Fruit fly (Drosophila melanogaster) whole organism, embryonic: ENCODE data around the gene SerRS-m.

Experiments
- Bgb ChIP-seq: fragments of 200-800 bp; sonication (Bioruptor generic); IDR thresholded peaks from 2 replicates; pipeline ENCODE4 v1.3.6; 2022; ENCODE audit warnings: missing biosample characterization, missing genetic modification characterization; ENCODE audit not compliant: partially characterized antibody
- CG10209 ChIP-seq: fragments of 200-800 bp; sonication (Bioruptor generic); optimal IDR thresholded peaks from 3 replicates; lab custom pipeline; 2017; ENCODE audit warnings: missing biosample characterization, mild to moderate bottlenecking, missing genetic modification characterization, missing genetic modification reagents
- CG10267 ChIP-seq: fragments of 200-800 bp; sonication (Bioruptor generic); optimal IDR thresholded peaks from 2 replicates; lab custom pipeline; 2018; ENCODE audit warnings: missing biosample characterization, mild to moderate bottlenecking, missing genetic modification characterization, moderate library complexity
- CG10979 ChIP-seq: fragments of 200-800 bp; sonication (Bioruptor generic); optimal IDR thresholded peaks from 2 replicates; lab custom pipeline; 2018; ENCODE audit warnings: missing biosample characterization, mild to moderate bottlenecking, missing genetic modification characterization, moderate library complexity
- CG11560 ChIP-seq: fragments of 200-800 bp; sonication (Bioruptor generic); IDR thresholded peaks from 3 replicates; pipeline ENCODE4 v1.3.6; 2022; ENCODE audit warnings: missing biosample characterization, missing genetic modification characterization
- CG13424 ChIP-seq: fragments of 200-800 bp; sonication (Bioruptor generic); optimal IDR thresholded peaks from 2 replicates; lab custom pipeline; 2019; ENCODE audit warnings: missing biosample characterization, mild to moderate bottlenecking, missing genetic modification characterization, moderate library complexity
- CG14050 ChIP-seq: fragments of 200-800 bp; sonication (Bioruptor generic); IDR thresholded peaks from 3 replicates; pipeline ENCODE4 v1.3.6; 2022; ENCODE audit warnings: missing biosample characterization, missing genetic modification characterization
- CG15479 ChIP-seq: fragments of 200-800 bp; sonication (Bioruptor generic); optimal IDR thresholded peaks from 3 replicates; lab custom pipeline; 2019; ENCODE audit warnings: missing biosample characterization, mild to moderate bottlenecking, missing genetic modification characterization, moderate library complexity
- CG15601 ChIP-seq: fragments of 200-800 bp; sonication (Bioruptor generic); optimal IDR thresholded peaks from 3 replicates; lab custom pipeline; 2019; ENCODE audit warnings: missing biosample characterization, mild to moderate bottlenecking, missing genetic modification characterization, moderate library complexity
- CG17359 ChIP-seq: fragments of 200-800 bp; sonication (Bioruptor generic); optimal IDR thresholded peaks from 3 replicates; lab custom pipeline; 2018; ENCODE audit warnings: missing biosample characterization, mild to moderate bottlenecking, missing genetic modification characterization, moderate library complexity
- CG17829 ChIP-seq: fragments of 200-800 bp; optimal IDR thresholded peaks from 2 replicates; lab custom pipeline; 2019; ENCODE audit warnings: missing biosample characterization, mild to moderate bottlenecking, missing genetic modification characterization, moderate library complexity
- CG1792 ChIP-seq: fragments of 200-800 bp; sonication (Bioruptor generic); optimal IDR thresholded peaks from 2 replicates; lab custom pipeline; 2016; ENCODE audit warnings: missing biosample characterization, missing genetic modification characterization
- CG2712 ChIP-seq: fragments of 200-800 bp; optimal IDR thresholded peaks from 3 replicates; lab custom pipeline; 2019; ENCODE audit warnings: missing biosample characterization, mild to moderate bottlenecking, missing genetic modification characterization, moderate library complexity
- CG2875 ChIP-seq: fragments of 200-800 bp; sonication (Bioruptor generic); optimal IDR thresholded peaks from 2 replicates; lab custom pipeline; 2017; ENCODE audit warnings: missing biosample characterization, mild to moderate bottlenecking, missing genetic modification characterization, missing genetic modification reagents
- CG32532 ChIP-seq: fragments of 200-800 bp; sonication (Bioruptor generic); IDR thresholded peaks from 2 replicates; pipeline ENCODE4 v1.3.6; 2022; ENCODE audit warnings: missing biosample characterization, missing genetic modification characterization
- CG34224 ChIP-seq: fragments of 200-800 bp; sonication (Bioruptor generic); IDR thresholded peaks from 3 replicates; pipeline ENCODE4 v1.3.6; 2022; ENCODE audit warnings: missing biosample characterization, missing genetic modification characterization; ENCODE audit not compliant: partially characterized antibody
- CG6689 ChIP-seq: fragments of 200-800 bp; sonication (Bioruptor generic); IDR thresholded peaks from 2 replicates; pipeline ENCODE4 v1.3.6; 2022; ENCODE audit warnings: missing biosample characterization, missing genetic modification characterization
- CG7357 ChIP-seq: fragments of 200-800 bp; sonication (Bioruptor generic); IDR thresholded peaks from 3 replicates; pipeline ENCODE4 v1.3.6; 2022; ENCODE audit warnings: missing biosample characterization, missing genetic modification characterization
- CG7556 ChIP-seq: fragments of 200-800 bp; sonication (Bioruptor generic); optimal IDR thresholded peaks from 2 replicates; lab custom pipeline; 2017; ENCODE audit warnings: missing biosample characterization, mild to moderate bottlenecking, missing genetic modification characterization
- CG8089 ChIP-seq: fragments of 200-800 bp; sonication (Bioruptor generic); optimal IDR thresholded peaks from 3 replicates; lab custom pipeline; 2016; ENCODE audit warnings: missing biosample characterization, missing genetic modification characterization
- CG8388 ChIP-seq: fragments of 200-800 bp; sonication (Bioruptor generic); optimal IDR thresholded peaks from 2 replicates; lab custom pipeline; 2019; ENCODE audit warnings: missing biosample characterization, mild to moderate bottlenecking, missing genetic modification characterization, moderate library complexity
- CG9932 ChIP-seq: fragments of 200-800 bp; sonication (Bioruptor generic); IDR thresholded peaks from 2 replicates; pipeline ENCODE4 v1.3.6; 2022; ENCODE audit warnings: missing biosample characterization, missing genetic modification characterization
- CoRest ChIP-seq: fragments of 200-800 bp; sonication (Bioruptor generic); optimal IDR thresholded peaks from 3 replicates; lab custom pipeline; 2018; ENCODE audit warnings: missing biosample characterization, mild to moderate bottlenecking, missing genetic modification characterization, moderate library complexity
- D19A ChIP-seq: fragments of 200-800 bp; optimal IDR thresholded peaks from 3 replicates; lab custom pipeline; 2019; ENCODE audit warnings: missing biosample characterization, mild to moderate bottlenecking, missing genetic modification characterization, moderate library complexity
- Ets65A ChIP-seq: fragments of 200-800 bp; sonication (Bioruptor generic); peaks from one replicate; lab custom pipeline; 2016; ENCODE audit warnings: missing biosample characterization, missing genetic modification characterization
- HLH3B ChIP-seq: fragments of 200-800 bp; sonication (Bioruptor generic); IDR thresholded peaks from 2 replicates; pipeline ENCODE4 v1.3.6; 2022; ENCODE audit warnings: missing biosample characterization, missing genetic modification characterization
- Max ChIP-seq: fragments of 200-800 bp; sonication (Bioruptor generic); optimal IDR thresholded peaks from 2 replicates; lab custom pipeline; 2016; ENCODE audit warnings: missing biosample characterization, mild to moderate bottlenecking, missing genetic modification characterization
- Med ChIP-seq: fragments of 200-800 bp; sonication (Bioruptor generic); peaks from one replicate; lab custom pipeline; 2016; ENCODE audit warnings: missing biosample characterization, missing genetic modification characterization, mild to moderate bottlenecking, inconsistent platforms, moderate library complexity
- Pdp1 ChIP-seq, 2 experiments: fragments of 200-800 bp; sonication (Bioruptor generic); optimal IDR thresholded peaks; 3 replicates each; lab custom pipeline; 2016; ENCODE audit warnings: missing biosample characterization in 2 of 2, missing genetic modification characterization in 2 of 2, mild to moderate bottlenecking in 1 of 2, moderate library complexity in 1 of 2
- Sry-δ ChIP-seq: fragments of 200-800 bp; sonication (Bioruptor generic); optimal IDR thresholded peaks from 2 replicates; lab custom pipeline; 2016; ENCODE audit warnings: missing biosample characterization, missing genetic modification characterization
- abd-A ChIP-seq: fragments of 200-800 bp; sonication (Bioruptor generic); optimal IDR thresholded peaks from 3 replicates; lab custom pipeline; 2019; ENCODE audit warnings: missing biosample characterization, mild to moderate bottlenecking, missing genetic modification characterization, moderate library complexity
- dmrt11E ChIP-seq: fragments of 200-800 bp; sonication (Bioruptor generic); optimal IDR thresholded peaks from 3 replicates; lab custom pipeline; 2018; ENCODE audit warnings: missing biosample characterization, mild to moderate bottlenecking, missing genetic modification characterization, moderate library complexity
- exex ChIP-seq: fragments of 200-800 bp; sonication (Bioruptor generic); optimal IDR thresholded peaks from 4 replicates; lab custom pipeline; 2018; ENCODE audit warnings: missing biosample characterization, mild to moderate bottlenecking, missing genetic modification characterization, moderate library complexity
- fd64A ChIP-seq: fragments of 200-800 bp; sonication (Bioruptor generic); optimal IDR thresholded peaks from 3 replicates; lab custom pipeline; 2018; ENCODE audit warnings: missing biosample characterization, mild to moderate bottlenecking, missing genetic modification characterization
- fru ChIP-seq: fragments of >200 bp; optimal IDR thresholded peaks from 2 replicates; lab custom pipeline; 2017
- gsb-n ChIP-seq: fragments of 200-800 bp; sonication (Bioruptor generic); optimal IDR thresholded peaks from 3 replicates; lab custom pipeline; 2018; ENCODE audit warnings: missing biosample characterization, mild to moderate bottlenecking, missing genetic modification characterization
- knrl ChIP-seq: fragments of 200-800 bp; sonication (Bioruptor generic); IDR thresholded peaks from 3 replicates; pipeline ENCODE4 v1.3.6; 2022; ENCODE audit warnings: missing biosample characterization, missing genetic modification characterization; ENCODE audit not compliant: partially characterized antibody
- lbe ChIP-seq: fragments of 200-800 bp; sonication (Bioruptor generic); optimal IDR thresholded peaks from 2 replicates; lab custom pipeline; 2016; ENCODE audit warnings: missing biosample characterization, mild to moderate bottlenecking, missing genetic modification characterization
- lola ChIP-seq, 3 experiments: fragments of >200 bp in 2 of 3; fragments of 200-800 bp in 1 of 3; sonication (Bioruptor generic) in 1 of 3; optimal IDR thresholded peaks; 2 replicates each; lab custom pipeline; 2017 to 2019; ENCODE audit warnings: missing biosample characterization in 3 of 3, missing genetic modification characterization in 3 of 3, mild to moderate bottlenecking in 1 of 3, moderate library complexity in 1 of 3
- nom ChIP-seq: fragments of 200-800 bp; sonication (Bioruptor generic); optimal IDR thresholded peaks from 2 replicates; lab custom pipeline; 2017; ENCODE audit warnings: missing biosample characterization, missing genetic modification characterization, mild to moderate bottlenecking, moderate library complexity, missing genetic modification reagents
- pho ChIP-seq: fragments of 200-800 bp; sonication (Bioruptor generic); optimal IDR thresholded peaks from 2 replicates; lab custom pipeline; 2016; ENCODE audit warnings: missing biosample characterization, missing genetic modification characterization
- psq ChIP-seq: fragments of 200-800 bp; sonication (Bioruptor generic); optimal IDR thresholded peaks from 2 replicates; lab custom pipeline; 2017; ENCODE audit warnings: missing biosample characterization, missing genetic modification characterization
- sc ChIP-seq, 3 experiments: fragments of >200 bp in 2 of 3; fragments of 200-800 bp in 1 of 3; sonication (Bioruptor generic) in 1 of 3; optimal IDR thresholded peaks; 2 replicates in 2 of 3; 3 replicates in 1 of 3; lab custom pipeline; 2017; ENCODE audit warnings: mild to moderate bottlenecking in 1 of 3, missing biosample characterization in 1 of 3, missing genetic modification characterization in 1 of 3, missing genetic modification reagents in 1 of 3
- sd ChIP-seq: fragments of 200-800 bp; sonication (Bioruptor generic); optimal IDR thresholded peaks from 3 replicates; lab custom pipeline; 2018; ENCODE audit warnings: missing biosample characterization, mild to moderate bottlenecking, missing genetic modification characterization, moderate library complexity
- sna ChIP-seq: fragments of 200-800 bp; sonication (Bioruptor generic); IDR thresholded peaks from 2 replicates; pipeline ENCODE4 v1.3.6; 2022; ENCODE audit warnings: missing biosample characterization, missing genetic modification characterization; ENCODE audit not compliant: partially characterized antibody
- so ChIP-seq: fragments of 200-800 bp; sonication (Bioruptor generic); IDR thresholded peaks from 3 replicates; pipeline ENCODE4 v1.3.6; 2022; ENCODE audit warnings: missing biosample characterization, missing genetic modification characterization
- unpg ChIP-seq: fragments of 200-800 bp; sonication (Bioruptor generic); optimal IDR thresholded peaks from 3 replicates; lab custom pipeline; 2018; ENCODE audit warnings: missing biosample characterization, mild to moderate bottlenecking, missing genetic modification characterization, moderate library complexity
- wor ChIP-seq: fragments of 200-800 bp; sonication (Bioruptor generic); IDR thresholded peaks from 2 replicates; pipeline ENCODE4 v1.3.6; 2022; ENCODE audit warnings: missing biosample characterization, missing genetic modification characterization

SerRS-m gene

DNA sequence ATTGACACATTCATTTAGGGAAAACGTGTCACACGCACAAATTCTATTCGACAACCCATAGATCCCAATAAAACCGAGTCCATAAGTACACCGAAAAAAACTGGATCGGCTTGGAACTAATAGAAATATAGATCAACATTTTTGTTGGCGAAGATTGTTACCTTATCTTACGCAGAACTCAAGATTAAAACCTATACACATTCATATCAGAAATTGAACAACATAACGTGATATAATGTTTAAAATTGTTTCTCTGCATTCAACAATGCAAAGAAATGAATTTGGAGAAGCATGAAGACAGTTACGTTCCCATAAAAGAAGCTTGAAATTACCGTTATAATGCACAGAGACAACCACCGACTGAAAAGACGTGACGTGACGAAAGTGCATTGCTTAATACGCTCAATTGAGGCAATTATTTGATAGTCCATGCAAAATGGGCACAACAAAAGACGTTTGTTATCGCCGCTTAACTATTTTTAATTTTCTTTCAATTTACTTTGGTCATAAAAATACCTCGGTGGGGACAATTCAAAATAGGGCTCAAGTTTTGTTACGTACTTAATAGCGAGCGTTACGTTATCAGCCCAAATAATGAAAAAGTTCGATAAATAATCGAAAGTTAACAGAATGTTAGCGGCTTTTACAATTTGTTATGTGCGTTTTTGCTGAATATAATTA, at the start of gene SerRS-m (continued):
- TF ChIP-seq CG9932 (GFP tag; lab: Robert Waterston, UW) = no peak
- TF ChIP-seq CG1792 (GFP tag; lab: Kevin White, UChicago) = no peak
- peak; percentile 15 for TF ChIP-seq CG13424 (tag; lab: Kevin White, UChicago)
- TF ChIP-seq wor = no peak
- peak; percentile 3 for TF ChIP-seq dmrt11E (tag; lab: Kevin White, UChicago)
- peak; percentile 75 for TF ChIP-seq Med (GFP tag; lab: Kevin White, UChicago)
- TF ChIP-seq abd-A = no peak
- TF ChIP-seq fd64A = no peak
- TF ChIP-seq HLH3B (GFP tag; lab: Robert Waterston, UW) = 0 out of 2 replicates have a peak, but pooled peaks have one; percentile 18
- no peak for TF ChIP-seq lbe
- peak; percentile 28 for TF ChIP-seq gsb-n (tag; lab: Kevin White, UChicago)
- TF ChIP-seq Ets65A (GFP tag; lab: Kevin White, UChicago) = peak; percentile 34
- TF ChIP-seq so (GFP tag; lab: Robert Waterston, UW) = no peak
- TF ChIP-seq knrl = no peak
- TF ChIP-seq sd (tag; lab: Kevin White, UChicago) = peak; percentile 33
- no peak for TF ChIP-seq CG15479
- TF ChIP-seq psq (GFP tag; lab: Kevin White, UChicago) = no peak
- peak; percentile 17 for TF ChIP-seq CG10267 (tag; lab: Kevin White, UChicago)
- peak; percentile 19 for TF ChIP-seq CG17359 (tag; lab: Kevin White, UChicago)
- TF ChIP-seq CG10209 (GFP tag; lab: Kevin White, UChicago) = peak; percentile 3
- no peak for TF ChIP-seq CG32532
- peak; percentile 31 for TF ChIP-seq CG10979 (tag; lab: Kevin White, UChicago)
- TF ChIP-seq CG7357 = 0 out of 3 replicates have a peak, but pooled peaks have one; percentile 6
- TF ChIP-seq CoRest = peak; percentile 18
- TF ChIP-seq nom (GFP tag; lab: Kevin White, UChicago) = no peak
- peak; percentile 33 for TF ChIP-seq CG15601 (tag; lab: Kevin White, UChicago)
- peak; percentile 26 for TF ChIP-seq CG2875 (GFP tag; lab: Kevin White, UChicago)
- no peak for TF ChIP-seq CG8089 (GFP tag; lab: Kevin White, UChicago)
- 0 out of 2 replicates have a peak, but pooled peaks have one; percentile 25 for TF ChIP-seq sna (GFP tag; lab: Robert Waterston, UW)
- TF ChIP-seq CG8388 = peak; percentile 41
- TF ChIP-seq exex (tag; lab: Kevin White, UChicago) = peak; percentile 0
- TF ChIP-seq CG17829 (tag; lab: Kevin White, UChicago) = peak; percentile 15
- TF ChIP-seq Max (GFP tag; lab: Kevin White, UChicago) = no peak
- no peak for TF ChIP-seq sc (optimal IDR thresholded peaks at IDR 0.05; lab: Kevin White, UChicago)
- no peak for TF ChIP-seq sc (GFP tag; optimal IDR thresholded peaks at IDR 0.05; lab: Kevin White, UChicago)
- no peak for TF ChIP-seq fru (lab: Kevin White, UChicago)
- 0 out of 2 replicates have a peak, but pooled peaks have one; percentile 6 for TF ChIP-seq Bgb
- peak; percentile 22 for TF ChIP-seq CG7556 (GFP tag; lab: Kevin White, UChicago)
- TF ChIP-seq Pdp1 (GFP tag; optimal IDR thresholded peaks at IDR 0.05; lab: Kevin White, UChicago) = peak in 1 of 2 experiments; percentile 13
- TF ChIP-seq CG34224 (GFP tag; lab: Robert Waterston, UW) = no peak
- peak in 1 of 3 experiments; percentile 9 for TF ChIP-seq lola (GFP tag; optimal IDR thresholded peaks at IDR 0.05; lab: Kevin White, UChicago)
- TF ChIP-seq CG14050 = no peak
- no peak for TF ChIP-seq CG11560 (tag; lab: Robert Waterston, UW)
- TF ChIP-seq pho (GFP tag; lab: Kevin White, UChicago) = peak; percentile 1
- no peak for TF ChIP-seq D19A
- peak; percentile 39 for TF ChIP-seq CG2712 (tag; lab: Kevin White, UChicago)
- no peak for TF ChIP-seq Sry-δ
- no peak for TF ChIP-seq CG6689
- peak; percentile 34 for TF ChIP-seq unpg
